Worm (Caenorhabditis elegans): Measurements from ENCODE around the gene F43C11.11.

DNA sequence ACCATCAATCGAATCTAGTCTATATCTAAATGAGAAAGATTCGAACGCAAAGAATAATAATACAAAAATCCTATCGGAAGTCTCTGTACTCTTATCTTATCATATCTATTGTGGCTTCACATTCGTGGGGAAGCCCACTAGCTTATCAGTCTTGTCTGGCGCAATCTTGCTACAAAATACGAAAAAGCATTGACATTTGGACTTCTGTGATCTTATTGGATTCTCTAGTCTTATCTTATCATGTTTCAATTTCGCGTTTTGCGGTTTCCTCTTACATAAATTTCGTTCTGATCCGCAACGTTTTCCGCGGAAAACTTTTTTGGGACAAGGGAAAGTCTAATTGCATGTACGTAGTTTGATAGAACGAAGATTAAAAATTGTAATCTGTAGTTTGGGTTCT lies 36.2 kb upstream of the F43C11.11 start:
- TF ChIP-seq cog-1 (tag; optimal IDR thresholded peaks at IDR 0.05) (no peak), klf-2 (GFP tag; conservative IDR thresholded peaks at IDR 0.05) (no peak), ztf-23 (GFP tag; IDR thresholded peaks at IDR 0.05) (no peak), ztf-29 (GFP tag; IDR thresholded peaks at IDR 0.05) (no peak), flt-1 (GFP tag; IDR thresholded peaks at IDR 0.05) (no peak), med-1 (GFP tag; optimal IDR thresholded peaks at IDR 0.05; ENCODE audit: insufficient read depth) (no peak)
